Fruit fly (Drosophila melanogaster): ENCODE results near the gene Qsox3.

DNA sequence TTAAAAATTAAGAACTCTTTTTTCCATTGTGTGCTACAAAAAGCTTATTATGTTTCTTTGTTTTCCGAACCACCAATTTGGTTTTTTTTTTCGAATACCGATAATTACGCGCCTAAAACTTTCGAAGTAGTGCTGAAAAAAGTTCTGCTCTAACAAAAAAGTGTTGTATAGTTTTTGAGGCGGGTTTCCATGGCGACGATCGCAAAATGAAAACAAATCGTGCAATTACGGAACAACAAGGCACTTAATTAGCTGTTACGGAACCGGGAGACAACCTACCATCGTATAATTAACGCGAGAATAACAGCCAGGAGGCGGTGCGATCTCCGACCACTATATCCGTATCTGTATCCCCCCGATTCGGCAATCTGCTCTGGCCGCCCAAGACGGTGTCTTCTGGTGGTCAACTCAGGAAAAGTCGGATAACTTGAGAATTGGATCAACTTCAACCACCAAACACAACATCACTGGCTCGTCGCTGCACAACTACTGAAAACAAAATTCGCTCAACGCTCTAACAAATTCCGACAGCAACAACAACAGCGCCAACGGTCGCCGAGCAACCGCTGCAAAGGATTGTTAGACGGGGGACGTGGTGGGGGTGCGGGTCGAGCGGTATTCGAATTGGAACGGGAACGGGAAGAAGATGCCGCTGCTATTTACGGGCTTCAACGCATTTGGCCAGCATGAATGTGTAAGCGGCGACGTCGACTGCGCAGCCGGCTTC, 24.6 kb upstream of the Qsox3 start, which contains the start of the genes CG6678 and dnd:
- TF ChIP-seq Gug (GFP tag; IDR thresholded peaks at IDR 0.05) = no peak
- no peak for TF ChIP-seq Sox14 (GFP tag; optimal IDR thresholded peaks at IDR 0.05)
- no peak for TF ChIP-seq Sox15 (GFP tag; optimal IDR thresholded peaks at IDR 0.05)
- TF ChIP-seq pdm3 (GFP tag; optimal IDR thresholded peaks at IDR 0.05) = no peak

All from whole organism, prepupa.